3 worm cellular contexts compared by ENCODE assay signal in the genomic region with DNA sequence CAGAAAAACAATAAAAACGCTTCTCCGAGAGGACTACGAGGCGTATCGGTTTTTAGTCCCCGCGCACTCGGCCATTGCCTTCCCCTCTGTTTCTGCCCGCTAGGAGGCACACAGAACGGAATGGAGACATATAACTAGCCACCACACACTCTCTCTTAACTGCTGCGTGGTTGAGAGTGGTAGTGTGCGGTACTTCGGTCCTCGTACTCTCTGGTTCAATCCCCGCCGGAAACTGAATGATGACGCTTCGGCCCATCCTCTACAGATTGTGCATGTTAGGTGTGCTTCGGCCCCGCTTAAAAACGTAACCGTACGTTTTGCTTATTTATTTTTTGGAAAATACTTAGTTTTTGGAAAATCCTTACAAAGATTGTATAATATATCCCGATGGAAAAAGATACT.
A peak's percentile ranks its signal among the peaks of the same experiment; 100 is the strongest.
TF ChIP-seq lines count a peak whose summit lies in the region.

A gene (minus strand): TSS at position 1 of the 402 bp plus-strand sequence.

TF ChIP-seq in whole organism, L1 larva, 84 proteins besides CTCF, POLR2A, EP300 and RAD21 (continued from another document and continues in another):
- TF ChIP-seq nhr-19 (GFP tag; conservative IDR thresholded peaks at IDR 0.05; lab: Robert Waterston, UW): peak; percentile 88
- peak; percentile 63 for TF ChIP-seq zip-4 (GFP tag; optimal IDR thresholded peaks at IDR 0.05; lab: Kevin White, UChicago)
- peak; percentile 89 for TF ChIP-seq hpl-2 (GFP tag; optimal IDR thresholded peaks at IDR 0.05; lab: Kevin White, UChicago)
- TF ChIP-seq nhr-76 (tag; optimal IDR thresholded peaks at IDR 0.05; lab: Kevin White, UChicago): peak; percentile 67
- TF ChIP-seq F16B12.6 (tag; optimal IDR thresholded peaks at IDR 0.05; lab: Kevin White, UChicago): no peak
- peak; percentile 0 for TF ChIP-seq zag-1 (tag; optimal IDR thresholded peaks at IDR 0.05; lab: Kevin White, UChicago)
- peak; percentile 4 for TF ChIP-seq Y116A8C.19 (tag; optimal IDR thresholded peaks at IDR 0.05; lab: Kevin White, UChicago; ENCODE audit: borderline replicate concordance)
- peak; percentile 81 for TF ChIP-seq ceh-90 (tag; optimal IDR thresholded peaks at IDR 0.05; lab: Kevin White, UChicago)
- peak; percentile 64 for TF ChIP-seq ceh-88 (GFP tag; IDR thresholded peaks at IDR 0.05; lab: Robert Waterston, UW)
- TF ChIP-seq xbp-1 (tag; optimal IDR thresholded peaks at IDR 0.05; lab: Kevin White, UChicago): peak; percentile 97
- no peak for TF ChIP-seq nhr-12 (tag; optimal IDR thresholded peaks at IDR 0.05; lab: Kevin White, UChicago)
- TF ChIP-seq lin-39 (tag; optimal IDR thresholded peaks at IDR 0.05; lab: Kevin White, UChicago): peak; percentile 72
- TF ChIP-seq nhr-71 (tag; optimal IDR thresholded peaks at IDR 0.05; lab: Kevin White, UChicago): peak; percentile 92
- peak; percentile 93 for TF ChIP-seq nhr-85 (tag; lab: Kevin White, UChicago)
- TF ChIP-seq grh-1 (GFP tag; IDR thresholded peaks at IDR 0.05; lab: Robert Waterston, UW): peak; percentile 59
- TF ChIP-seq pqm-1 (tag; optimal IDR thresholded peaks at IDR 0.05; lab: Kevin White, UChicago): no peak
- peak; percentile 95 for TF ChIP-seq snu-23 (GFP tag; optimal IDR thresholded peaks at IDR 0.05; lab: Kevin White, UChicago)
- peak; percentile 94 for TF ChIP-seq nhr-47 (tag; optimal IDR thresholded peaks at IDR 0.05; lab: Kevin White, UChicago)
- TF ChIP-seq ceh-8 (GFP tag; optimal IDR thresholded peaks at IDR 0.05; lab: Kevin White, UChicago): peak; percentile 78
- TF ChIP-seq dsc-1 (tag; optimal IDR thresholded peaks at IDR 0.05; lab: Kevin White, UChicago): peak; percentile 92
- peak; percentile 70 for TF ChIP-seq isw-1 (GFP tag; IDR thresholded peaks at IDR 0.05; lab: Robert Waterston, UW)
- no peak for TF ChIP-seq unc-62 (GFP tag; optimal IDR thresholded peaks at IDR 0.05; lab: Kevin White, UChicago)
- no peak for TF ChIP-seq nhr-28 (tag; optimal IDR thresholded peaks at IDR 0.05; lab: Kevin White, UChicago)
- peak; percentile 88 for TF ChIP-seq fkh-8 (tag; optimal IDR thresholded peaks at IDR 0.05; lab: Kevin White, UChicago)
- TF ChIP-seq irx-1 (tag; optimal IDR thresholded peaks at IDR 0.05; lab: Kevin White, UChicago): peak; percentile 88
- TF ChIP-seq egl-13 (tag; optimal IDR thresholded peaks at IDR 0.05; lab: Kevin White, UChicago): peak; percentile 92
- no peak for TF ChIP-seq nhr-11 (tag; optimal IDR thresholded peaks at IDR 0.05; lab: Kevin White, UChicago)
- peak in 1 of 2 experiments; percentile 86 for TF ChIP-seq ztf-11 (tag; optimal IDR thresholded peaks at IDR 0.05; lab: Kevin White, UChicago)
- peak; percentile 79 to 88 for TF ChIP-seq lsy-2 (tag; optimal IDR thresholded peaks at IDR 0.05; lab: Kevin White, UChicago)
- TF ChIP-seq mab-9 (GFP tag; IDR thresholded peaks at IDR 0.05; lab: Robert Waterston, UW): peak; percentile 85
- TF ChIP-seq sox-4 (tag; optimal IDR thresholded peaks at IDR 0.05; lab: Kevin White, UChicago): peak; percentile 89
- peak in 3 of 6 experiments; percentile 10 to 61 (median 60) for TF ChIP-seq elt-3 (tag; optimal IDR thresholded peaks at IDR 0.05; lab: Kevin White, UChicago)
- peak; percentile 17 for TF ChIP-seq lin-15B (tag; optimal IDR thresholded peaks at IDR 0.05; lab: Kevin White, UChicago)
- peak; percentile 86 for TF ChIP-seq skn-1 (tag; optimal IDR thresholded peaks at IDR 0.05; lab: Kevin White, UChicago)
- 0 out of 2 replicates have a peak, but pooled peaks have one; percentile 20 for TF ChIP-seq unc-98 (GFP tag; IDR thresholded peaks at IDR 0.05; lab: Robert Waterston, UW)
- no peak for TF ChIP-seq alr-1 (tag; optimal IDR thresholded peaks at IDR 0.05; lab: Kevin White, UChicago; ENCODE audit: borderline replicate concordance)
- TF ChIP-seq dpl-1 (GFP tag; optimal IDR thresholded peaks at IDR 0.05; lab: Kevin White, UChicago): peak in 2 of 3 experiments; percentile 44 to 45
- TF ChIP-seq lin-13 (GFP tag; optimal IDR thresholded peaks at IDR 0.05; lab: Kevin White, UChicago): peak; percentile 70
- TF ChIP-seq rnt-1 (tag; optimal IDR thresholded peaks at IDR 0.05; lab: Kevin White, UChicago): peak; percentile 97
- peak; percentile 71 for TF ChIP-seq unc-130 (tag; optimal IDR thresholded peaks at IDR 0.05; lab: Kevin White, UChicago)

TF ChIP-seq in whole organism, L3 larva, 47 proteins besides CTCF, POLR2A, EP300 and RAD21 (continued from another document):
- TF ChIP-seq nhr-11 (tag; optimal IDR thresholded peaks at IDR 0.05; lab: Kevin White, UChicago) (peak; percentile 11), egl-5 (tag; optimal IDR thresholded peaks at IDR 0.05; lab: Kevin White, UChicago) (peak; percentile 95), R02D3.7 (tag; optimal IDR thresholded peaks at IDR 0.05; lab: Kevin White, UChicago) (peak; percentile 40), unc-39 (tag; optimal IDR thresholded peaks at IDR 0.05; lab: Kevin White, UChicago) (peak; percentile 6), lin-15B (tag; optimal IDR thresholded peaks at IDR 0.05; lab: Kevin White, UChicago) (peak; percentile 60), nhr-43 (tag; optimal IDR thresholded peaks at IDR 0.05; lab: Kevin White, UChicago; ENCODE audit: poor library complexity, severe bottlenecking) (peak; percentile 95), ZK546.5 (tag; optimal IDR thresholded peaks at IDR 0.05; lab: Kevin White, UChicago) (no peak), eor-1 (tag; optimal IDR thresholded peaks at IDR 0.05; lab: Kevin White, UChicago) (no peak), nhr-67 (tag; optimal IDR thresholded peaks at IDR 0.05; lab: Kevin White, UChicago) (no peak), aly-2 (tag; optimal IDR thresholded peaks at IDR 0.05; lab: Kevin White, UChicago) (peak; percentile 48), nhr-23 (tag; optimal IDR thresholded peaks at IDR 0.05; lab: Kevin White, UChicago) (peak; percentile 73), ceh-9 (tag; optimal IDR thresholded peaks at IDR 0.05; lab: Kevin White, UChicago) (no peak), fos-1 (tag; optimal IDR thresholded peaks at IDR 0.05; lab: Kevin White, UChicago) (peak; percentile 52), ztf-4 (tag; optimal IDR thresholded peaks at IDR 0.05; lab: Kevin White, UChicago) (peak; percentile 81), ama-1 (optimal IDR thresholded peaks at IDR 0.05; lab: Kevin White, UChicago) (no peak), mml-1 (tag; optimal IDR thresholded peaks at IDR 0.05; lab: Kevin White, UChicago) (no peak), lin-39 (tag; optimal IDR thresholded peaks at IDR 0.05; lab: Kevin White, UChicago) (peak; percentile 94), nhr-77 (tag; optimal IDR thresholded peaks at IDR 0.05; lab: Kevin White, UChicago) (peak; percentile 24), nfya-1 (tag; optimal IDR thresholded peaks at IDR 0.05; lab: Kevin White, UChicago; ENCODE audit: insufficient read depth) (peak; percentile 89), daf-12 (tag; optimal IDR thresholded peaks at IDR 0.05; lab: Kevin White, UChicago) (no peak), ztf-11 (tag; optimal IDR thresholded peaks at IDR 0.05; lab: Kevin White, UChicago) (no peak), nhr-28 (tag; optimal IDR thresholded peaks at IDR 0.05; lab: Kevin White, UChicago) (no peak), tbx-2 (tag; optimal IDR thresholded peaks at IDR 0.05; lab: Kevin White, UChicago) (peak; percentile 85), skn-1 (tag; optimal IDR thresholded peaks at IDR 0.05; lab: Kevin White, UChicago) (peak; percentile 91), ceh-16 (tag; optimal IDR thresholded peaks at IDR 0.05; lab: Kevin White, UChicago) (peak; percentile 69), elt-3 (tag; optimal IDR thresholded peaks at IDR 0.05; lab: Kevin White, UChicago) (peak in 2 of 3 experiments; percentile 18 to 88), snpc-4 (tag; optimal IDR thresholded peaks at IDR 0.05; lab: Kevin White, UChicago) (peak; percentile 68), fkh-10 (GFP tag; optimal IDR thresholded peaks at IDR 0.05; lab: Kevin White, UChicago) (peak; percentile 20), pqm-1 (tag; optimal IDR thresholded peaks at IDR 0.05; lab: Kevin White, UChicago) (peak; percentile 39)
TF ChIP-seq in whole organism, L3 larva: peak in this region for 34.

TF ChIP-seq in whole organism, young adult, 124 proteins besides CTCF, POLR2A, EP300 and RAD21 (continued from another document and continues in another):
- TF ChIP-seq ekl-4 (GFP tag; IDR thresholded peaks at IDR 0.05; lab: Robert Waterston, UW) (peak; percentile 87), ZK185.1 (tag; optimal IDR thresholded peaks at IDR 0.05; lab: Kevin White, UChicago; ENCODE audit: poor library complexity, severe bottlenecking) (peak; percentile 97), mxl-1 (tag; optimal IDR thresholded peaks at IDR 0.05; lab: Kevin White, UChicago) (peak; percentile 68), Y95B8A.8 (GFP tag; IDR thresholded peaks at IDR 0.05; lab: Robert Waterston, UW) (0 out of 2 replicates have a peak, but pooled peaks have one; percentile 48), C06A6.2 (GFP tag; conservative IDR thresholded peaks at IDR 0.05; lab: Robert Waterston, UW) (peak; percentile 75; the same call in 1 of the 2 replicates), ceh-100 (GFP tag; IDR thresholded peaks at IDR 0.05; lab: Robert Waterston, UW) (peak; percentile 48; the same call in 1 of the 2 replicates), F22D6.2 (tag; optimal IDR thresholded peaks at IDR 0.05; lab: Kevin White, UChicago) (peak; percentile 83), Y67H2A.10 (GFP tag; conservative IDR thresholded peaks at IDR 0.05; lab: Robert Waterston, UW) (0 out of 2 replicates have a peak, but pooled peaks have one; percentile 26), lin-35 (GFP tag; optimal IDR thresholded peaks at IDR 0.05; lab: Kevin White, UChicago) (peak in 1 of 3 experiments; percentile 58), aptf-2 (GFP tag; conservative IDR thresholded peaks at IDR 0.05; lab: Robert Waterston, UW) (peak; percentile 83), tbx-9 (tag; optimal IDR thresholded peaks at IDR 0.05; lab: Kevin White, UChicago; ENCODE audit: borderline replicate concordance) (peak; percentile 74), snpc-4 (GFP tag; optimal IDR thresholded peaks at IDR 0.05; lab: Kevin White, UChicago) (no peak), snpc-4 (tag; optimal IDR thresholded peaks at IDR 0.05; lab: Kevin White, UChicago) (peak in 2 of 4 experiments; percentile 71 to 81), ceh-27 (GFP tag; optimal IDR thresholded peaks at IDR 0.05; lab: Kevin White, UChicago) (peak; percentile 97), chd-7 (tag; optimal IDR thresholded peaks at IDR 0.05; lab: Kevin White, UChicago) (peak; percentile 93), B0336.3 (GFP tag; IDR thresholded peaks at IDR 0.05; lab: Robert Waterston, UW) (peak; percentile 85; the same call in 1 of the 2 replicates), K12H6.12 (tag; optimal IDR thresholded peaks at IDR 0.05; lab: Kevin White, UChicago) (peak; percentile 95), somi-1 (GFP tag; optimal IDR thresholded peaks at IDR 0.05; lab: Kevin White, UChicago) (peak; percentile 90), hsf-1 (GFP tag; IDR thresholded peaks at IDR 0.05; lab: Robert Waterston, UW) (0 out of 2 replicates have a peak, but pooled peaks have one; percentile 22), gei-17 (GFP tag; optimal IDR thresholded peaks at IDR 0.05; lab: Kevin White, UChicago) (peak; percentile 87), efl-1 (GFP tag; optimal IDR thresholded peaks at IDR 0.05; lab: Kevin White, UChicago) (no peak), bed-2 (GFP tag; IDR thresholded peaks at IDR 0.05; lab: Robert Waterston, UW) (peak; percentile 76; the same call in 1 of the 2 replicates), zfh-2 (GFP tag; conservative IDR thresholded peaks at IDR 0.05; lab: Robert Waterston, UW) (peak; percentile 89), egrh-3 (GFP tag; IDR thresholded peaks at IDR 0.05; lab: Robert Waterston, UW) (peak; percentile 53), fkh-3 (tag; optimal IDR thresholded peaks at IDR 0.05; lab: Kevin White, UChicago) (peak; percentile 76), tbp1 (GFP tag; optimal IDR thresholded peaks at IDR 0.05; lab: Kevin White, UChicago) (peak; percentile 92), ceh-40 (GFP tag; IDR thresholded peaks at IDR 0.05; lab: Robert Waterston, UW) (no peak), F49E8.2 (tag; optimal IDR thresholded peaks at IDR 0.05; lab: Kevin White, UChicago; ENCODE audit: insufficient read depth) (no peak), sea-2 (GFP tag; IDR thresholded peaks at IDR 0.05; lab: Robert Waterston, UW) (no peak), B0261.1 (tag; optimal IDR thresholded peaks at IDR 0.05; lab: Kevin White, UChicago) (peak; percentile 92), bed-1 (GFP tag; IDR thresholded peaks at IDR 0.05; lab: Robert Waterston, UW) (peak; percentile 92; the same call in 1 of the 2 replicates), lir-1 (GFP tag; conservative IDR thresholded peaks at IDR 0.05; lab: Robert Waterston, UW) (peak; percentile 81), Y53G8AR.9 (GFP tag; conservative IDR thresholded peaks at IDR 0.05; lab: Robert Waterston, UW) (peak; percentile 72; the same call in 1 of the 2 replicates), cebp-1 (GFP tag; IDR thresholded peaks at IDR 0.05; lab: Robert Waterston, UW) (peak; percentile 74), cebp-1 (tag; optimal IDR thresholded peaks at IDR 0.05; lab: Kevin White, UChicago) (peak; percentile 91), F33H1.4 (GFP tag; IDR thresholded peaks at IDR 0.05; lab: Robert Waterston, UW) (peak; percentile 21; the same call in 1 of the 2 replicates), T07F8.4 (tag; optimal IDR thresholded peaks at IDR 0.05; lab: Kevin White, UChicago) (peak; percentile 83), hlh-12 (tag; optimal IDR thresholded peaks at IDR 0.05; lab: Kevin White, UChicago) (peak; percentile 20), xnd-1 (tag; optimal IDR thresholded peaks at IDR 0.05; lab: Kevin White, UChicago) (no peak), tlf-1 (GFP tag; optimal IDR thresholded peaks at IDR 0.05; lab: Kevin White, UChicago) (peak; percentile 72), repo-1 (tag; optimal IDR thresholded peaks at IDR 0.05; lab: Kevin White, UChicago) (peak; percentile 93), him-1 (tag; optimal IDR thresholded peaks at IDR 0.05; lab: Kevin White, UChicago) (peak; percentile 49), snpc-3.4 (tag; optimal IDR thresholded peaks at IDR 0.05; lab: Kevin White, UChicago) (peak; percentile 58), hrde-1 (tag; optimal IDR thresholded peaks at IDR 0.05; lab: Kevin White, UChicago; ENCODE audit: borderline replicate concordance) (peak; percentile 76), F10E7.11 (tag; optimal IDR thresholded peaks at IDR 0.05; lab: Kevin White, UChicago) (no peak), let-607 (tag; optimal IDR thresholded peaks at IDR 0.05; lab: Kevin White, UChicago) (peak; percentile 80 to 84), athp-1 (tag; optimal IDR thresholded peaks at IDR 0.05; lab: Kevin White, UChicago) (peak; percentile 72), ztf-25 (GFP tag; IDR thresholded peaks at IDR 0.05; lab: Robert Waterston, UW) (peak; percentile 87), ets-4 (GFP tag; optimal IDR thresholded peaks at IDR 0.05; lab: Kevin White, UChicago) (peak; percentile 90), nfya-2 (GFP tag; IDR thresholded peaks at IDR 0.05; lab: Robert Waterston, UW) (0 out of 2 replicates have a peak, but pooled peaks have one; percentile 37), dpl-1 (GFP tag; optimal IDR thresholded peaks at IDR 0.05; lab: Kevin White, UChicago) (no peak), madf-8 (GFP tag; conservative IDR thresholded peaks at IDR 0.05; lab: Robert Waterston, UW) (no peak), rec-8 (tag; optimal IDR thresholded peaks at IDR 0.05; lab: Kevin White, UChicago) (peak; percentile 78 to 93), F57A8.1 (GFP tag; optimal IDR thresholded peaks at IDR 0.05; lab: Kevin White, UChicago) (peak; percentile 77), ama-1 (optimal IDR thresholded peaks at IDR 0.05; lab: Kevin White, UChicago) (no peak), ama-1 (GFP tag; optimal IDR thresholded peaks at IDR 0.05; lab: Kevin White, UChicago) (peak in 1 of 2 experiments; percentile 85), pbrm-1 (GFP tag; IDR thresholded peaks at IDR 0.05; lab: Robert Waterston, UW) (peak; percentile 81), let-526 (GFP tag; IDR thresholded peaks at IDR 0.05; lab: Robert Waterston, UW) (peak; percentile 87; the same call in 1 of the 2 replicates), Y79H2A.3 (GFP tag; conservative IDR thresholded peaks at IDR 0.05; lab: Robert Waterston, UW) (peak; percentile 66; the same call in 1 of the 2 replicates), attf-3 (GFP tag; conservative IDR thresholded peaks at IDR 0.05; lab: Robert Waterston, UW) (no peak; the same call in 1 of the 2 replicates), snpc-1.1 (tag; optimal IDR thresholded peaks at IDR 0.05; lab: Kevin White, UChicago; ENCODE audit: insufficient read depth) (no peak)
